Worm (Caenorhabditis elegans): ENCODE results near the gene str-113.

ce11 chrV:3711544-3711943 lies 44.8 kb upstream of the str-113 start:
- TF ChIP-seq zim-3 (tag; optimal IDR thresholded peaks at IDR 0.05) (no peak), F57A8.1 (GFP tag; optimal IDR thresholded peaks at IDR 0.05) (no peak), Y53G8AR.9 (GFP tag; conservative IDR thresholded peaks at IDR 0.05) (no peak), Y95B8A.8 (GFP tag; IDR thresholded peaks at IDR 0.05) (no peak), hrde-1 (tag; optimal IDR thresholded peaks at IDR 0.05; ENCODE audit: borderline replicate concordance) (no peak), nhr-179 (tag; optimal IDR thresholded peaks at IDR 0.05) (no peak), unc-62 (GFP tag; optimal IDR thresholded peaks at IDR 0.05) (no peak), K12H6.12 (tag; optimal IDR thresholded peaks at IDR 0.05) (no peak), ama-1 (optimal IDR thresholded peaks at IDR 0.05) (no peak), ama-1 (GFP tag; optimal IDR thresholded peaks at IDR 0.05) (no peak), pha-4 (tag; optimal IDR thresholded peaks at IDR 0.05) (no peak), snpc-3.4 (tag; optimal IDR thresholded peaks at IDR 0.05) (no peak), madf-3 (GFP tag; IDR thresholded peaks at IDR 0.05) (no peak), dpff-1 (tag; optimal IDR thresholded peaks at IDR 0.05) (no peak)

All from whole organism, young adult.